Worm (Caenorhabditis elegans): ENCODE results near the gene sfa-1.

sfa-1 gene

ce11 chrIV:17116821-17117220 lies 6.0 kb upstream of the sfa-1 start:
- no peak for TF ChIP-seq nhr-20 (tag; optimal IDR thresholded peaks at IDR 0.05)
- peak; percentile 21 for TF ChIP-seq ceh-8 (GFP tag; optimal IDR thresholded peaks at IDR 0.05)
- TF ChIP-seq pax-3 (tag; optimal IDR thresholded peaks at IDR 0.05): no peak

ce11 chrIV:17116345-17116744 lies 5.6 kb upstream of the sfa-1 start, which contains the start of gene cyn-13:
cyn-13 (minus strand) TSS chrIV:17116657.
- TF ChIP-seq nhr-84 (tag; optimal IDR thresholded peaks at IDR 0.05) (no peak), nhr-76 (tag; optimal IDR thresholded peaks at IDR 0.05) (no peak), unc-98 (GFP tag; IDR thresholded peaks at IDR 0.05) (no peak), irx-1 (tag; optimal IDR thresholded peaks at IDR 0.05) (no peak), jun-1 (tag; optimal IDR thresholded peaks at IDR 0.05) (no peak), zag-1 (tag; optimal IDR thresholded peaks at IDR 0.05) (no peak), ceh-8 (GFP tag; optimal IDR thresholded peaks at IDR 0.05) (no peak), dpl-1 (GFP tag; optimal IDR thresholded peaks at IDR 0.05) (no peak), ama-1 (optimal IDR thresholded peaks at IDR 0.05) (no peak), sptf-1 (tag; optimal IDR thresholded peaks at IDR 0.05) (no peak), pqm-1 (tag; optimal IDR thresholded peaks at IDR 0.05) (no peak)

ce11 chrIV:17111813-17112212 lies 1.0 kb upstream of the sfa-1 start, which contains the start of gene Y116A8C.33:
Y116A8C.33 (plus strand) TSS chrIV:17112113.
- no peak for TF ChIP-seq mef-2 (tag; optimal IDR thresholded peaks at IDR 0.05)
- TF ChIP-seq lin-13 (GFP tag; optimal IDR thresholded peaks at IDR 0.05): no peak

ce11 chrIV:17109436-17109835 lies 1.3 kb downstream of the sfa-1 start:
- TF ChIP-seq zag-1 (tag; optimal IDR thresholded peaks at IDR 0.05): no peak
- TF ChIP-seq unc-30 (tag; optimal IDR thresholded peaks at IDR 0.05): no peak
- TF ChIP-seq nhr-12 (tag; optimal IDR thresholded peaks at IDR 0.05): no peak
- no peak for TF ChIP-seq sup-37 (GFP tag; optimal IDR thresholded peaks at IDR 0.05)
- TF ChIP-seq unc-86 (tag; optimal IDR thresholded peaks at IDR 0.05): no peak
- no peak for TF ChIP-seq ztf-4 (tag; optimal IDR thresholded peaks at IDR 0.05)
- no peak for TF ChIP-seq vab-15 (tag; optimal IDR thresholded peaks at IDR 0.05)
- no peak for TF ChIP-seq nhr-47 (tag; optimal IDR thresholded peaks at IDR 0.05)
- TF ChIP-seq swsn-7 (tag; optimal IDR thresholded peaks at IDR 0.05): no peak
- TF ChIP-seq unc-130 (tag; optimal IDR thresholded peaks at IDR 0.05): no peak
- no peak for TF ChIP-seq efl-1 (optimal IDR thresholded peaks at IDR 0.05)
- TF ChIP-seq efl-1 (GFP tag; optimal IDR thresholded peaks at IDR 0.05 in 1 of 2): no peak
- TF ChIP-seq F16B12.6 (tag; optimal IDR thresholded peaks at IDR 0.05): no peak
- no peak for TF ChIP-seq tlp-1 (tag; optimal IDR thresholded peaks at IDR 0.05)
- TF ChIP-seq unc-62 (GFP tag; optimal IDR thresholded peaks at IDR 0.05): no peak

ce11 chrIV:17108805-17109204 lies 2.0 kb downstream of the sfa-1 start:
- TF ChIP-seq dpl-1 (GFP tag; optimal IDR thresholded peaks at IDR 0.05) (peak in 1 of 3 experiments; percentile 11), nhr-47 (tag; optimal IDR thresholded peaks at IDR 0.05) (no peak), hpl-2 (GFP tag; optimal IDR thresholded peaks at IDR 0.05) (no peak), nhr-90 (tag; optimal IDR thresholded peaks at IDR 0.05; ENCODE audit: poor library complexity) (no peak), tlp-1 (tag; optimal IDR thresholded peaks at IDR 0.05) (no peak), hlh-17 (GFP tag; optimal IDR thresholded peaks at IDR 0.05; ENCODE audit: borderline replicate concordance) (no peak), efl-1 (optimal IDR thresholded peaks at IDR 0.05) (no peak), efl-1 (GFP tag; optimal IDR thresholded peaks at IDR 0.05 in 1 of 2) (peak; percentile 30 to 45), lsy-2 (tag; optimal IDR thresholded peaks at IDR 0.05) (no peak)

ce11 chrIV:17108200-17108599 lies 2.6 kb downstream of the sfa-1 start:
- TF ChIP-seq lin-15B (tag; optimal IDR thresholded peaks at IDR 0.05) (no peak), fkh-4 (tag; optimal IDR thresholded peaks at IDR 0.05; ENCODE audit: borderline replicate concordance) (no peak), hpl-2 (GFP tag; optimal IDR thresholded peaks at IDR 0.05) (no peak), unc-98 (GFP tag; IDR thresholded peaks at IDR 0.05) (0 out of 2 replicates have a peak, but pooled peaks have one; percentile 29)
